Worm (Caenorhabditis elegans) whole organism, mixed stage, embryonic: Measurements from ENCODE around the gene ceh-14.

ENCODE experiments used
- M03D4.4 ChIP-seq: sonication (generic microtip); optimal IDR thresholded peaks from 2 replicates; lab custom pipeline; 2017; ENCODE audit warnings: mild to moderate bottlenecking, missing genetic modification characterization, missing compliant biosample characterization
- bed-3 ChIP-seq: fragments of 200-800 bp; sonication (Bioruptor generic); optimal IDR thresholded peaks from 3 replicates; lab custom pipeline; 2018; ENCODE audit warnings: mild to moderate bottlenecking, missing genetic modification characterization, moderate library complexity, missing compliant biosample characterization
- blmp-1 ChIP-seq: fragments of 150-350 bp; optimal IDR thresholded peaks from 2 replicates; lab custom pipeline; 2014; ENCODE audit warnings: missing biosample characterization, missing genetic modification characterization
- ceh-39 ChIP-seq: fragments of 150-350 bp; optimal IDR thresholded peaks from 2 replicates; lab custom pipeline; 2014; ENCODE audit warnings: missing biosample characterization, missing genetic modification characterization
- ceh-43 ChIP-seq: fragments of 200-800 bp; sonication (Bioruptor generic); optimal IDR thresholded peaks from 2 replicates; lab custom pipeline; 2018; ENCODE audit warnings: mild to moderate bottlenecking, missing genetic modification characterization, moderate library complexity, missing compliant biosample characterization
- ceh-83 ChIP-seq: fragments of 200-800 bp; sonication (Bioruptor generic); optimal IDR thresholded peaks from 2 replicates; lab custom pipeline; 2018; ENCODE audit warnings: mild to moderate bottlenecking, missing genetic modification characterization, missing compliant biosample characterization
- ces-1 ChIP-seq: fragments of 150-350 bp; optimal IDR thresholded peaks from 2 replicates; lab custom pipeline; 2014; ENCODE audit warnings: missing biosample characterization, missing genetic modification reagents, missing genetic modification characterization
- cnd-1 ChIP-seq: fragments of 200-800 bp; sonication (Bioruptor generic); optimal IDR thresholded peaks from 2 replicates; lab custom pipeline; 2018; ENCODE audit warnings: mild to moderate bottlenecking, missing genetic modification characterization, missing compliant biosample characterization
- drap-1 ChIP-seq: fragments of 200-800 bp; sonication (Bioruptor generic); optimal IDR thresholded peaks from 3 replicates; lab custom pipeline; 2018; ENCODE audit warnings: mild to moderate bottlenecking, missing genetic modification characterization, missing compliant biosample characterization
- elt-1 ChIP-seq: sonication (generic microtip); optimal IDR thresholded peaks from 2 replicates; lab custom pipeline; 2017; ENCODE audit warnings: missing genetic modification characterization, mild to moderate bottlenecking, missing compliant biosample characterization, antibody characterized with exemption, moderate library complexity, borderline replicate concordance; ENCODE audit not compliant: insufficient read depth
- elt-3 ChIP-seq: fragments of 150-350 bp; optimal IDR thresholded peaks from 2 replicates; lab custom pipeline; 2014; ENCODE audit warnings: missing biosample characterization, missing genetic modification characterization
- flh-1 ChIP-seq: fragments of 200-800 bp; sonication (Bioruptor generic); optimal IDR thresholded peaks from 2 replicates; lab custom pipeline; 2018; ENCODE audit warnings: mild to moderate bottlenecking, missing genetic modification characterization, moderate library complexity, missing compliant biosample characterization
- ham-2 ChIP-seq: fragments of 200-800 bp; sonication (Bioruptor generic); optimal IDR thresholded peaks from 2 replicates; lab custom pipeline; 2018; ENCODE audit warnings: mild to moderate bottlenecking, missing genetic modification characterization, missing compliant biosample characterization
- hlh-1 ChIP-seq: fragments of 150-350 bp; optimal IDR thresholded peaks from 2 replicates; lab custom pipeline; 2014; ENCODE audit warnings: missing biosample characterization, missing genetic modification reagents, missing genetic modification characterization
- lin-13 ChIP-seq: fragments of 150-350 bp; optimal IDR thresholded peaks from 2 replicates; lab custom pipeline; 2014; ENCODE audit warnings: missing biosample characterization, missing genetic modification characterization
- lin-32 ChIP-seq: fragments of 200-800 bp; sonication (Bioruptor generic); optimal IDR thresholded peaks from 2 replicates; lab custom pipeline; 2018; ENCODE audit warnings: mild to moderate bottlenecking, missing genetic modification characterization, missing compliant biosample characterization
- lsy-2 ChIP-seq: fragments of 150-350 bp; optimal IDR thresholded peaks from 2 replicates; lab custom pipeline; 2014; ENCODE audit warnings: missing biosample characterization, missing genetic modification characterization
- mep-1 ChIP-seq: fragments of 150-350 bp; optimal IDR thresholded peaks from 2 replicates; lab custom pipeline; 2017; ENCODE audit warnings: missing biosample characterization, missing genetic modification reagents, missing genetic modification characterization, inconsistent platforms
- mls-2 ChIP-seq: sonication (generic microtip); optimal IDR thresholded peaks from 2 replicates; lab custom pipeline; 2016; ENCODE audit warnings: mild to moderate bottlenecking, missing genetic modification characterization, moderate library complexity, missing compliant biosample characterization
- nhr-12 ChIP-seq: fragments of 150-350 bp; optimal IDR thresholded peaks from 2 replicates; lab custom pipeline; 2014; ENCODE audit warnings: missing biosample characterization, missing genetic modification characterization
- nhr-2 ChIP-seq: fragments of 150-350 bp; optimal IDR thresholded peaks from 2 replicates; lab custom pipeline; 2014; ENCODE audit warnings: missing biosample characterization, missing genetic modification characterization
- nhr-237 ChIP-seq: fragments of 150-350 bp; optimal IDR thresholded peaks from 2 replicates; lab custom pipeline; 2014; ENCODE audit warnings: missing biosample characterization, missing genetic modification characterization
- nhr-28 ChIP-seq: fragments of 150-350 bp; optimal IDR thresholded peaks from 2 replicates; lab custom pipeline; 2014; ENCODE audit warnings: missing biosample characterization, missing genetic modification characterization
- nhr-76 ChIP-seq: sonication (generic microtip); optimal IDR thresholded peaks from 2 replicates; lab custom pipeline; 2017; ENCODE audit warnings: missing biosample characterization, missing genetic modification characterization
- pha-4 ChIP-seq: fragments of 150-350 bp; optimal IDR thresholded peaks from 2 replicates; lab custom pipeline; 2018; ENCODE audit warnings: missing biosample characterization, missing genetic modification reagents, missing genetic modification characterization
- sem-2 ChIP-seq: fragments of 200-800 bp; sonication (Bioruptor generic); optimal IDR thresholded peaks from 2 replicates; lab custom pipeline; 2018; ENCODE audit warnings: mild to moderate bottlenecking, missing genetic modification characterization, missing compliant biosample characterization
- snpc-4 ChIP-seq: fragments of 150-350 bp; optimal IDR thresholded peaks from 2 replicates; lab custom pipeline; 2014; ENCODE audit warnings: missing biosample characterization, missing genetic modification characterization
- sptf-1 ChIP-seq: sonication (generic microtip); optimal IDR thresholded peaks from 2 replicates; lab custom pipeline; 2017; ENCODE audit warnings: mild to moderate bottlenecking, missing genetic modification characterization, moderate library complexity, missing compliant biosample characterization
- tbx-8 ChIP-seq: fragments of 200-800 bp; sonication (Bioruptor generic); optimal IDR thresholded peaks from 2 replicates; lab custom pipeline; 2018; ENCODE audit warnings: mild to moderate bottlenecking, missing genetic modification characterization, moderate library complexity, missing compliant biosample characterization
- unc-120 ChIP-seq: sonication (generic microtip); optimal IDR thresholded peaks from 2 replicates; lab custom pipeline; 2017; ENCODE audit warnings: missing genetic modification characterization, missing compliant biosample characterization; ENCODE audit not compliant: poor library complexity, severe bottlenecking
- unc-39 ChIP-seq: fragments of 150-350 bp; optimal IDR thresholded peaks from 2 replicates; lab custom pipeline; 2014; ENCODE audit warnings: missing biosample characterization, missing genetic modification characterization
- unc-62 ChIP-seq: fragments of 150-350 bp; optimal IDR thresholded peaks from 2 replicates; lab custom pipeline; 2014; ENCODE audit warnings: missing biosample characterization, missing genetic modification reagents, missing genetic modification characterization
- zip-8 ChIP-seq: fragments of 150-350 bp; optimal IDR thresholded peaks from 2 replicates; lab custom pipeline; 2014; ENCODE audit warnings: missing biosample characterization, missing genetic modification characterization
- ztf-11 ChIP-seq: fragments of 150-350 bp; optimal IDR thresholded peaks from 2 replicates; lab custom pipeline; 2014; ENCODE audit warnings: missing biosample characterization, missing genetic modification characterization

The ceh-14 gene

ce11 chrX:7512714-7513113 lies 19.8 kb downstream of the ceh-14 start:
- TF ChIP-seq nhr-12 (no peak), drap-1 (no peak), blmp-1 (no peak), mep-1 (tag; lab: Kevin White, UChicago) (no peak), unc-39 (tag; lab: Kevin White, UChicago) (no peak), lsy-2 (tag; lab: Kevin White, UChicago) (no peak), zip-8 (tag; lab: Kevin White, UChicago) (no peak), cnd-1 (no peak), nhr-2 (tag; lab: Kevin White, UChicago) (no peak), sptf-1 (tag; lab: Kevin White, UChicago) (no peak)
- TF ChIP-seq, all 35 proteins: peak for 0

- TF ChIP-seq mls-2, result no peak
- TF ChIP-seq sem-2 (GFP tag; lab: Kevin White, UChicago), result no peak
- no peak for TF ChIP-seq lsy-2 (tag; lab: Kevin White, UChicago)
- TF ChIP-seq lin-32, result no peak
Measured at ce11 chrX:7507141-7507540, 25.4 kb downstream of the ceh-14 start.

ce11 chrX:7506533-7506932 lies 26.0 kb downstream of the ceh-14 start, which contains the start of gene lgc-11:
TSS of gene lgc-11 (minus strand) at chrX:7506633.
- TF ChIP-seq tbx-8 (GFP tag; lab: Kevin White, UChicago) (no peak), ham-2 (GFP tag; lab: Kevin White, UChicago) (no peak), M03D4.4 (tag; lab: Kevin White, UChicago) (no peak), nhr-2 (tag; lab: Kevin White, UChicago) (no peak), nhr-12 (no peak), sptf-1 (tag; lab: Kevin White, UChicago) (no peak), cnd-1 (no peak), unc-39 (tag; lab: Kevin White, UChicago) (no peak), ceh-39 (tag; lab: Kevin White, UChicago) (no peak), mls-2 (no peak), bed-3 (GFP tag; lab: Kevin White, UChicago) (no peak), nhr-28 (tag; lab: Kevin White, UChicago) (no peak), elt-3 (tag; lab: Kevin White, UChicago) (no peak), drap-1 (no peak), nhr-237 (tag; lab: Kevin White, UChicago) (no peak), sem-2 (GFP tag; lab: Kevin White, UChicago) (no peak), blmp-1 (no peak), nhr-76 (no peak), flh-1 (GFP tag; lab: Kevin White, UChicago) (no peak), snpc-4 (tag; lab: Kevin White, UChicago) (no peak)

ce11 chrX:7502807-7503206 lies 29.7 kb downstream of the ceh-14 start, which contains the start of gene F48E3.6:
TSS of gene F48E3.6 (minus strand) at chrX:7502907.
- TF ChIP-seq flh-1 (GFP tag; lab: Kevin White, UChicago), result no peak
- no peak for TF ChIP-seq M03D4.4 (tag; lab: Kevin White, UChicago)
- TF ChIP-seq, all 35 proteins: peak for 0

- no peak for TF ChIP-seq nhr-76
- TF ChIP-seq mep-1 (tag; lab: Kevin White, UChicago), result peak; percentile 92
- TF ChIP-seq drap-1, result peak; percentile 45
- TF ChIP-seq lin-13 (tag; lab: Kevin White, UChicago), result peak; percentile 90
- TF ChIP-seq nhr-2 (tag; lab: Kevin White, UChicago), result no peak
- TF ChIP-seq unc-39 (tag; lab: Kevin White, UChicago), result no peak
- TF ChIP-seq unc-62, result no peak
- TF ChIP-seq lin-32, result no peak
- peak; percentile 75 for TF ChIP-seq cnd-1
- TF ChIP-seq sem-2 (GFP tag; lab: Kevin White, UChicago), result no peak
- TF ChIP-seq unc-120 (tag; lab: Kevin White, UChicago), result peak; percentile 55
- peak; percentile 40 for TF ChIP-seq nhr-237 (tag; lab: Kevin White, UChicago)
- TF ChIP-seq ztf-11, result no peak
- TF ChIP-seq hlh-1 (tag; lab: Kevin White, UChicago), result peak; percentile 37
- TF ChIP-seq M03D4.4 (tag; lab: Kevin White, UChicago), result peak; percentile 59
- TF ChIP-seq ceh-39 (tag; lab: Kevin White, UChicago), result peak; percentile 36
- peak; percentile 19 for TF ChIP-seq ceh-43 (GFP tag; lab: Kevin White, UChicago)
- peak; percentile 95 for TF ChIP-seq ces-1 (GFP tag; lab: Kevin White, UChicago)
- TF ChIP-seq zip-8 (tag; lab: Kevin White, UChicago), result peak; percentile 1
- TF ChIP-seq pha-4 (tag; lab: Kevin White, UChicago), result peak; percentile 62
- no peak for TF ChIP-seq nhr-28 (tag; lab: Kevin White, UChicago)
- TF ChIP-seq elt-1 (tag; lab: Kevin White, UChicago), result no peak
- TF ChIP-seq ceh-83 (GFP tag; lab: Kevin White, UChicago), result peak; percentile 48
- peak; percentile 13 for TF ChIP-seq flh-1 (GFP tag; lab: Kevin White, UChicago)
- peak; percentile 77 for TF ChIP-seq lsy-2 (tag; lab: Kevin White, UChicago)
- peak; percentile 28 for TF ChIP-seq tbx-8 (GFP tag; lab: Kevin White, UChicago)
Measured at ce11 chrX:7500970-7501369, 31.6 kb downstream of the ceh-14 start, which contains the start of gene uggt-1. TSS of gene uggt-1 (minus strand) at chrX:7500982.
